Fruit fly (Drosophila melanogaster) whole organism: ENCODE data around the gene ppk21.

Experiments used
- CG8478 ChIP-seq: fragments of >200 bp; optimal IDR thresholded peaks from 2 replicates; lab custom pipeline; 2018; ENCODE audit warnings: inconsistent platforms
- Dll ChIP-seq: fragments of >200 bp; optimal IDR thresholded peaks from 2 replicates; lab custom pipeline; 2017
- EcR ChIP-seq, 2 experiments: fragments of >200 bp; optimal IDR thresholded peaks; 2 replicates each; lab custom pipeline; 2017; ENCODE audit warnings: missing biosample characterization in 2 of 2, missing genetic modification characterization in 2 of 2, missing genetic modification reagents in 2 of 2
- pan ChIP-seq: fragments of >200 bp; optimal IDR thresholded peaks from 2 replicates; lab custom pipeline; 2017
- psq ChIP-seq: fragments of >200 bp; optimal IDR thresholded peaks from 2 replicates; lab custom pipeline; 2017
- usp ChIP-seq: fragments of >200 bp; optimal IDR thresholded peaks from 2 replicates; lab custom pipeline; 2017; ENCODE audit warnings: missing biosample characterization, missing genetic modification characterization, mixed read lengths

Gene ppk21

dm6 chr3R:29696359-29696758, 31.8 kb downstream of the ppk21 start:
- no peak for TF ChIP-seq EcR (GFP tag; optimal IDR thresholded peaks at IDR 0.05; lab: Kevin White, UChicago)
- no peak for TF ChIP-seq CG8478 (lab: Kevin White, UChicago)
- TF ChIP-seq pan (lab: Kevin White, UChicago): no peak
- no peak for TF ChIP-seq Dll (lab: Kevin White, UChicago)
- TF ChIP-seq psq: no peak
- no peak for TF ChIP-seq usp (GFP tag; lab: Kevin White, UChicago)

DNA sequence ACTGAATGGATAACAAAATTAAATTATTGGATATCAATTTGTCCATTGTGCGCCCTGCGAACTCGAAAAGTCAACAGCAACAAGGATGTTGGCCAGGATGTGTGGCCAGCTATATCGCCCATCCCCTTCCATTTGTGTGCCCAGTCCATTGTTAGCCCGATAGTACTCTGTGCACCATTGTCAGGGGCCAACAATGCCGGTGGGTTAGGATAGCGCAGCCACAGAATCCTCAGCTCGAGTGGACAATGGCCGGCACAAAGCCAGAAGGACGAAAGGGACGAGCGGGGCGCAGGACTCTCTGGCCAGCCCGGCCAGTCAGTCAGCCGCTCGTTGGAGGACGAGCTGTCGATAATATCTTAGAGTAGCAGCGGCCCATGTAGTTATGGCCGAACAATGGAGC, 33.3 kb downstream of the ppk21 start:
- TF ChIP-seq Dll (lab: Kevin White, UChicago) (no peak), EcR (GFP tag; optimal IDR thresholded peaks at IDR 0.05; lab: Kevin White, UChicago) (no peak), psq (no peak), pan (lab: Kevin White, UChicago) (no peak), usp (GFP tag; lab: Kevin White, UChicago) (no peak), CG8478 (lab: Kevin White, UChicago) (no peak)

DNA sequence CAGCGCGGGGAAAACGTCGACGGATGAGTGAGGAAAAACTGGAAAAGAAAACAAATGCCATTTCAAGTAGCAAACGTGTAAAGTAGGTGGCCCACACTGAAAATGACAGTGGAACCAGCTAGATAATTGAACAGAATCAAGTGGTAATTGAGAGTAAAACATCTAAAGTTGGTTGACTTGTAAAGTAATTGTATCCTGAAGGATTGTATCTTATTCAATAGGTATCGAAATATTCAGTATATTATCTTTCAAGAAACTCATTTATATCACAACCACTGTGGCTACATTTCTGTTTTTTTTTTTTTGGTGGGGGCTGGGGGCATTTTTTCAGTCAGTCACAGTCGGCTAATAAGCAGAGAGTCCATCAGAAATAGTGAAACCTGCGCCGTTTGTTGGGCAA, 34.6 kb downstream of the ppk21 start:
- TF ChIP-seq psq: no peak
- TF ChIP-seq usp (GFP tag; lab: Kevin White, UChicago): no peak
- TF ChIP-seq EcR (GFP tag; optimal IDR thresholded peaks at IDR 0.05; lab: Kevin White, UChicago): no peak
- no peak for TF ChIP-seq pan (lab: Kevin White, UChicago)
- no peak for TF ChIP-seq CG8478 (lab: Kevin White, UChicago)
- TF ChIP-seq Dll (lab: Kevin White, UChicago): no peak

- TF ChIP-seq EcR (GFP tag; optimal IDR thresholded peaks at IDR 0.05; lab: Kevin White, UChicago): no peak
- TF ChIP-seq usp (GFP tag; lab: Kevin White, UChicago): no peak
- TF ChIP-seq Dll (lab: Kevin White, UChicago): no peak
- no peak for TF ChIP-seq pan (lab: Kevin White, UChicago)
- TF ChIP-seq CG8478 (lab: Kevin White, UChicago): no peak
- TF ChIP-seq psq: no peak
Measured at dm6 chr3R:29701739-29702138, 37.2 kb downstream of the ppk21 start.

DNA sequence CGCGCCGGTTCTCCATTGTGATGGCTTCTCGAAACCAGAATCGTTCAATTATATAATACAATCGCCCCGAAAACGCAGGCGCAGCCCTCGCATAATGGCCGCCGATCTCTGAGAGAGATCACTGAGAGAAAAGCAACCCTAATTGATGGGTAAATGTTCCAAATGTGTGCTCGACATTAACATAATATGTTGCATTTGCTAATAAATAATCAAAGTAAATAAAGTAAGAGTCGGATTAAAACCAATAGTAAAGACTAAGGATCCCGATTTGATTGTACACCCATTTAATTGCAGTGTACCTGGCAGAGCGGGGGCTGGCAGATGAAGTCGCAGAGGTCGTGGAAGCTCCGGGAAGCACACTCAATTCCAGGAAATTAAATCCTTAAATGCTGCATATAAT, 40.0 kb downstream of the ppk21 start:
- no peak for TF ChIP-seq pan (lab: Kevin White, UChicago)
- TF ChIP-seq CG8478 (lab: Kevin White, UChicago): no peak
- TF ChIP-seq Dll (lab: Kevin White, UChicago): no peak
- no peak for TF ChIP-seq usp (GFP tag; lab: Kevin White, UChicago)
- TF ChIP-seq psq: no peak
- no peak for TF ChIP-seq EcR (GFP tag; optimal IDR thresholded peaks at IDR 0.05; lab: Kevin White, UChicago)

- TF ChIP-seq pan (lab: Kevin White, UChicago) (no peak), usp (GFP tag; lab: Kevin White, UChicago) (no peak), Dll (lab: Kevin White, UChicago) (no peak), psq (no peak), EcR (GFP tag; optimal IDR thresholded peaks at IDR 0.05; lab: Kevin White, UChicago) (no peak), CG8478 (lab: Kevin White, UChicago) (no peak)
Measured at dm6 chr3R:29705789-29706303, 41.3 kb downstream of the ppk21 start.

- TF ChIP-seq CG8478 (lab: Kevin White, UChicago): no peak
- no peak for TF ChIP-seq pan (lab: Kevin White, UChicago)
- no peak for TF ChIP-seq EcR (GFP tag; optimal IDR thresholded peaks at IDR 0.05; lab: Kevin White, UChicago)
- TF ChIP-seq psq: no peak
- TF ChIP-seq usp (GFP tag; lab: Kevin White, UChicago): no peak
- no peak for TF ChIP-seq Dll (lab: Kevin White, UChicago)
Measured at dm6 chr3R:29707258-29707657, 42.7 kb downstream of the ppk21 start.

- no peak for TF ChIP-seq Dll (lab: Kevin White, UChicago)
- TF ChIP-seq CG8478 (lab: Kevin White, UChicago): no peak
- TF ChIP-seq usp (GFP tag; lab: Kevin White, UChicago): no peak
- TF ChIP-seq pan (lab: Kevin White, UChicago): no peak
- no peak for TF ChIP-seq psq
- no peak for TF ChIP-seq EcR (GFP tag; optimal IDR thresholded peaks at IDR 0.05; lab: Kevin White, UChicago)
Measured at dm6 chr3R:29708322-29708721, 43.7 kb downstream of the ppk21 start.

DNA sequence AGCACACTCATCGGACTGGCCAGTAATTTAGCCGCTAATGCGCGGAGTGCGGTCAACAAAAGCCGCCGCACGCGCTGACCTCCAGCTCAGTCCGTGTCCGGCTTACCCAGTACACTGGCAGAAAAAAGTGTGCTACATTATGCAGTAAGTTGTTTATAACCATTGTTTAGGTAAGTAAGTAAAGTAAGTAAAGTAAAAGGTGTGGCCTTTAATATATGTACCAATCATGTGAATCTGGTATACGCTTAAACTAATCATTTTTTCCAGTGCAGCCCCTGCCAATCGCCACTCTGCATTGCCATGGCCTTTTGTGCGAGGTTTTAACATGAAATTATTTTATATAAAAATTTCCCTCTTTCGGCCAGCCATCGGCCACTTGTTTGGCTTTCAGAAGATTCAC, 46.9 kb downstream of the ppk21 start:
- no peak for TF ChIP-seq EcR (GFP tag; optimal IDR thresholded peaks at IDR 0.05; lab: Kevin White, UChicago)
- TF ChIP-seq Dll (lab: Kevin White, UChicago): no peak
- no peak for TF ChIP-seq psq
- TF ChIP-seq usp (GFP tag; lab: Kevin White, UChicago): no peak
- no peak for TF ChIP-seq pan (lab: Kevin White, UChicago)
- TF ChIP-seq CG8478 (lab: Kevin White, UChicago): no peak

DNA sequence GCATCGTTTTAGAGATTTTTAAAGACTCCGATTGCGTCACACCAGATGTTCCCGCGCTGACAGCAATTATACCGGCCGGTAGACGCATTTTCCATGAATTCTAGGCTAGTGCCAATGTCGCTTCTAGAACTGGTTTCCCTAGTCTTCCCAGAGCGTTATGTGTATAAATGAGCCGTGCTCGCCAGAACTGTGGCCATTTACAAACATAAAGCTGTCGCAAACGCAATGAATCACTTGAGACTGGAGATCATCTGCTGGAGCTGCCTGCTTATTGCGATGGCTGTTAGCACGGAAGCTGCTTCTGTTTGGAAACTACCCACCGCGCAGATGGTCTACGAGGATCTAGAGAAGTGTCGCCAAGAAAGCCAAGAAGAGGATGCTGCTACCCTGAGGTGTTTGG, 49.7 kb downstream of the ppk21 start, which contains the start of gene Obp99d:
Gene Obp99d (plus strand): TSS at position 192 of the 400 bp plus-strand sequence.
- TF ChIP-seq Dll (lab: Kevin White, UChicago) (no peak), EcR (GFP tag; optimal IDR thresholded peaks at IDR 0.05; lab: Kevin White, UChicago) (no peak), usp (GFP tag; lab: Kevin White, UChicago) (no peak), CG8478 (lab: Kevin White, UChicago) (no peak), psq (no peak), pan (lab: Kevin White, UChicago) (no peak)

- no peak for TF ChIP-seq EcR (GFP tag; optimal IDR thresholded peaks at IDR 0.05; lab: Kevin White, UChicago)
- no peak for TF ChIP-seq Dll (lab: Kevin White, UChicago)
- no peak for TF ChIP-seq pan (lab: Kevin White, UChicago)
- TF ChIP-seq psq: no peak
- no peak for TF ChIP-seq usp (GFP tag; lab: Kevin White, UChicago)
Measured at dm6 chr3R:29715277-29715676, 50.7 kb downstream of the ppk21 start, which contains the start of gene Dup99B. Dup99B (minus strand) TSS chr3R:29715377.
